Fruit fly (Drosophila melanogaster) whole organism, adult: Measurements from ENCODE around the gene P5CS.

Source experiments
- CG7101 ChIP-seq: fragments of 200-800 bp; sonication (Bioruptor generic); optimal IDR thresholded peaks from 2 replicates; lab custom pipeline; 2018; ENCODE audit warnings: missing biosample characterization, mild to moderate bottlenecking, missing genetic modification characterization, moderate library complexity
- bab1 ChIP-seq: fragments of 200-800 bp; sonication (Bioruptor generic); optimal IDR thresholded peaks from 3 replicates; lab custom pipeline; 2019; ENCODE audit warnings: missing biosample characterization, mild to moderate bottlenecking, missing genetic modification characterization, moderate library complexity
- cic ChIP-seq: fragments of 200-800 bp; sonication (Bioruptor generic); optimal IDR thresholded peaks from 2 replicates; lab custom pipeline; 2017; ENCODE audit warnings: missing biosample characterization, mild to moderate bottlenecking, missing genetic modification characterization, moderate library complexity
- pad ChIP-seq: fragments of 200-800 bp; sonication (Bioruptor generic); optimal IDR thresholded peaks from 3 replicates; lab custom pipeline; 2017; ENCODE audit warnings: missing biosample characterization, missing genetic modification characterization, mild to moderate bottlenecking, moderate library complexity, missing genetic modification reagents

DNA sequence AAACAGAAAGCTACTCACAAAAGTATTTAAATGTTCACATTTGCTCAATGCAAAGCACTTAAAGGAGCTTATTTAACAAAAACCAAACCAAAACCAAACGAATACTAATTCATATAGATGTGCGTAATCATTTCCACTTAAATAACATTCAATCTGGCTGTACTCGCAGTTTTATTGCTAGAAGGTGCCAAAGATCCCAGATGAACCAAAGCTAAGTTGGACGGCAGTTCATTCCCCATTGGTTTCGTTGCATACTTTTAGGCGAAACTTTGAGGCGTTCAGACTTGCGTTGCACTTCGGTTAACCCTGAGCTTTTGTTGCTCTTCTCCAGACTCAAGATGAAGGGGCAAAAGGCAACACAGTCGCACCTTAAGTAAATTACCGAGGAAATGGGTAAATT is 41.6 kb upstream of the P5CS start:
- no peak for TF ChIP-seq CG7101 (tag; lab: Kevin White, UChicago)
- no peak for TF ChIP-seq pad (GFP tag; lab: Kevin White, UChicago)
- no peak for TF ChIP-seq bab1 (GFP tag; lab: Kevin White, UChicago)
- no peak for TF ChIP-seq cic
